Fruit fly (Drosophila melanogaster) whole organism, prepupa: ENCODE data around the gene CG9706.

Experiments used
- Blimp-1 ChIP-seq: fragments of 200-800 bp; sonication (Bioruptor generic); optimal IDR thresholded peaks from 3 replicates; lab custom pipeline; 2017; ENCODE audit warnings: missing biosample characterization, missing genetic modification characterization, mild to moderate bottlenecking, moderate library complexity, missing genetic modification reagents
- CG10669 ChIP-seq: fragments of 200-800 bp; sonication (Bioruptor generic); optimal IDR thresholded peaks from 3 replicates; lab custom pipeline; 2018; ENCODE audit warnings: missing biosample characterization, mild to moderate bottlenecking, missing genetic modification characterization, moderate library complexity
- CG15336 ChIP-seq: fragments of 200-800 bp; sonication (Bioruptor generic); IDR thresholded peaks from 2 replicates; pipeline ENCODE4 v1.3.6; 2022; ENCODE audit warnings: missing biosample characterization, missing genetic modification characterization
- CG3032 ChIP-seq: fragments of 200-800 bp; optimal IDR thresholded peaks from 2 replicates; lab custom pipeline; 2019; ENCODE audit warnings: missing biosample characterization, mild to moderate bottlenecking, missing genetic modification characterization, moderate library complexity
- CG3919 ChIP-seq: fragments of 200-800 bp; sonication (Bioruptor generic); optimal IDR thresholded peaks from 3 replicates; lab custom pipeline; 2016; ENCODE audit warnings: missing biosample characterization, missing genetic modification characterization
- CG4318 ChIP-seq: fragments of 200-800 bp; sonication (Bioruptor generic); optimal IDR thresholded peaks from 3 replicates; lab custom pipeline; 2017; ENCODE audit warnings: missing biosample characterization, mild to moderate bottlenecking, missing genetic modification characterization
- Lpt ChIP-seq: fragments of 200-800 bp; sonication (Bioruptor generic); optimal IDR thresholded peaks from 3 replicates; lab custom pipeline; 2016; ENCODE audit warnings: missing biosample characterization, missing genetic modification characterization
- dac ChIP-seq: fragments of 200-800 bp; sonication (Bioruptor generic); optimal IDR thresholded peaks from 2 replicates; lab custom pipeline; 2017; ENCODE audit warnings: missing biosample characterization, mild to moderate bottlenecking, missing genetic modification characterization
- pdm3 ChIP-seq: fragments of 200-800 bp; sonication (Bioruptor generic); optimal IDR thresholded peaks from 3 replicates; lab custom pipeline; 2016; ENCODE audit warnings: missing biosample characterization, missing genetic modification characterization

DNA sequence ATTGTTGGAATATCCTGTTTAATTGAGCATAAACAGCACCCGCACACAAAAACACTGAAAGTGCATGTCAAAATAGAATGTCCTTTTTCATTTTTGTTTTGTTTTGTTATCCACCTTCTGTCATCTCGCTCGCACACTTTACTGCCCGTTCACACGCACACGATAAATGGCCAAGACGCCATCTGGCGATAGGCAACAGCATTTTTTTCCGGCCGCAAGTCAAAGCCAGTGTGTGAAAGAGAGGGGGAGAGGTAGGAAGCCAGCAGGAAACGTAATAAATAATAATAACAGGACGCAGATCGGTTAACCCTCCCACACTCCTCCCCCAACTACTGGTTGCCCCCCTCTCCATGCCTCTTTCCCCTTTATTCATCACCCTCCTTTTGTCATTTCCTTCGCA is 12.9 kb upstream of the CG9706 start:
- TF ChIP-seq CG15336 (GFP tag; lab: Robert Waterston, UW) (0 out of 2 replicates have a peak, but pooled peaks have one; percentile 7), CG4318 (GFP tag; lab: Kevin White, UChicago) (no peak), CG3032 (tag; lab: Kevin White, UChicago) (no peak), pdm3 (GFP tag; lab: Kevin White, UChicago) (no peak), Lpt (GFP tag; lab: Kevin White, UChicago) (no peak), dac (GFP tag; lab: Kevin White, UChicago) (no peak), CG10669 (GFP tag; lab: Kevin White, UChicago) (peak; percentile 2), Blimp-1 (GFP tag; lab: Kevin White, UChicago) (no peak), CG3919 (GFP tag; lab: Kevin White, UChicago) (peak; percentile 54)
